Worm (Caenorhabditis elegans): Measurements from ENCODE around the gene clc-24.

ce11 chrIII:998855-999254 is 11.0 kb upstream of the clc-24 start:
- no peak for TF ChIP-seq ZK185.1 (tag; optimal IDR thresholded peaks at IDR 0.05; ENCODE audit: poor library complexity, severe bottlenecking)
- TF ChIP-seq F57A8.1 (GFP tag; optimal IDR thresholded peaks at IDR 0.05): no peak
- no peak for TF ChIP-seq F49E8.2 (tag; optimal IDR thresholded peaks at IDR 0.05; ENCODE audit: insufficient read depth)
- TF ChIP-seq tbp1 (GFP tag; optimal IDR thresholded peaks at IDR 0.05): no peak
- no peak for TF ChIP-seq ekl-4 (GFP tag; IDR thresholded peaks at IDR 0.05)
- no peak for TF ChIP-seq attf-5 (GFP tag; optimal IDR thresholded peaks at IDR 0.05)
- TF ChIP-seq hrde-1 (tag; optimal IDR thresholded peaks at IDR 0.05; ENCODE audit: borderline replicate concordance): no peak
- no peak for TF ChIP-seq hmg-1.2 (GFP tag; IDR thresholded peaks at IDR 0.05)
- TF ChIP-seq madf-10 (tag; optimal IDR thresholded peaks at IDR 0.05): no peak

Data from whole organism, young adult.